Worm (Caenorhabditis elegans) whole organism, late embryonic: ENCODE results near the gene str-38.
"Not testable (repeated sequence)": the region's sequence is repeated elsewhere in the genome, so short reads cannot be mapped to it uniquely, and the experiment has no call there.

ENCODE experiments used
- C08G9.2 ChIP-seq: sonication (generic microtip); optimal IDR thresholded peaks from 2 replicates; lab custom pipeline; 2016; ENCODE audit warnings: mild to moderate bottlenecking, missing genetic modification characterization, moderate library complexity, missing compliant biosample characterization
- C38D4.7 ChIP-seq: fragments of 200-800 bp; sonication (Bioruptor generic); optimal IDR thresholded peaks from 2 replicates; lab custom pipeline; 2018; ENCODE audit warnings: mild to moderate bottlenecking, missing genetic modification characterization, moderate library complexity, missing compliant biosample characterization
- F13H6.1 ChIP-seq: sonication (generic microtip); optimal IDR thresholded peaks from 2 replicates; lab custom pipeline; 2016; ENCODE audit warnings: missing genetic modification characterization, missing compliant biosample characterization
- K09A11.1 ChIP-seq: sonication (generic microtip); optimal IDR thresholded peaks from 2 replicates; lab custom pipeline; 2017; ENCODE audit warnings: antibody characterized with exemption, mild to moderate bottlenecking, missing genetic modification characterization, missing compliant biosample characterization; ENCODE audit not compliant: insufficient read depth
- T23F11.4 ChIP-seq: fragments of 200-800 bp; sonication (Bioruptor generic); optimal IDR thresholded peaks from 2 replicates; lab custom pipeline; 2018; ENCODE audit warnings: mild to moderate bottlenecking, missing genetic modification characterization, missing compliant biosample characterization
- Y22D7AL.16 ChIP-seq: sonication (generic microtip); optimal IDR thresholded peaks from 2 replicates; lab custom pipeline; 2016; ENCODE audit warnings: missing genetic modification characterization, missing compliant biosample characterization
- ahr-1 ChIP-seq: sonication (generic microtip); optimal IDR thresholded peaks from 2 replicates; lab custom pipeline; 2016; ENCODE audit warnings: missing genetic modification characterization, missing compliant biosample characterization
- ama-1 ChIP-seq: fragments of 150-350 bp; optimal IDR thresholded peaks from 2 replicates; lab custom pipeline; 2014
- ceh-14 ChIP-seq: sonication (generic microtip); optimal IDR thresholded peaks from 2 replicates; lab custom pipeline; 2016; ENCODE audit warnings: missing genotype, missing genetic modification characterization, missing compliant biosample characterization
- ceh-19 ChIP-seq: fragments of 200-800 bp; sonication (Bioruptor generic); optimal IDR thresholded peaks from 2 replicates; lab custom pipeline; 2018; ENCODE audit warnings: mild to moderate bottlenecking, missing genetic modification characterization, missing compliant biosample characterization
- ceh-30 ChIP-seq: fragments of 150-350 bp; optimal IDR thresholded peaks from 2 replicates; lab custom pipeline; 2014; ENCODE audit warnings: missing biosample characterization, missing genetic modification characterization
- ceh-31 ChIP-seq: sonication (generic microtip); optimal IDR thresholded peaks from 2 replicates; lab custom pipeline; 2016; ENCODE audit warnings: missing genetic modification characterization, missing compliant biosample characterization
- ceh-45 ChIP-seq: fragments of 200-800 bp; sonication (Bioruptor generic); IDR thresholded peaks from 2 replicates; pipeline ENCODE4 v1.3.6; 2022; ENCODE audit warnings: missing genetic modification reagents, missing genetic modification characterization, missing compliant biosample characterization
- ceh-6 ChIP-seq: fragments of 200-800 bp; sonication (Bioruptor generic); optimal IDR thresholded peaks from 2 replicates; lab custom pipeline; 2018; ENCODE audit warnings: mild to moderate bottlenecking, missing genetic modification characterization, missing compliant biosample characterization
- dve-1 ChIP-seq: sonication (generic microtip); optimal IDR thresholded peaks from 2 replicates; lab custom pipeline; 2017; ENCODE audit warnings: antibody characterized with exemption, mild to moderate bottlenecking, missing genetic modification characterization, missing compliant biosample characterization
- elt-2 ChIP-seq: sonication (generic microtip); optimal IDR thresholded peaks from 2 replicates; lab custom pipeline; 2016; ENCODE audit warnings: missing genetic modification reagents, missing genetic modification characterization, missing compliant biosample characterization
- ets-4 ChIP-seq: sonication (generic microtip); optimal IDR thresholded peaks from 2 replicates; lab custom pipeline; 2016; ENCODE audit warnings: missing genetic modification characterization, missing compliant biosample characterization
- eyg-1 ChIP-seq: sonication (generic microtip); optimal IDR thresholded peaks from 2 replicates; lab custom pipeline; 2016; ENCODE audit warnings: missing genotype, missing genetic modification characterization, missing compliant biosample characterization
- fax-1 ChIP-seq: sonication (generic microtip); optimal IDR thresholded peaks from 2 replicates; lab custom pipeline; 2016; ENCODE audit warnings: missing genotype, missing genetic modification characterization, missing compliant biosample characterization
- gmeb-2 ChIP-seq: sonication (generic microtip); optimal IDR thresholded peaks from 2 replicates; lab custom pipeline; 2016; ENCODE audit warnings: missing genetic modification characterization, inconsistent platforms, missing compliant biosample characterization
- hlh-15 ChIP-seq: sonication (generic microtip); optimal IDR thresholded peaks from 2 replicates; lab custom pipeline; 2016; ENCODE audit warnings: missing genetic modification characterization, missing compliant biosample characterization
- hlh-6 ChIP-seq: sonication (generic microtip); optimal IDR thresholded peaks from 2 replicates; lab custom pipeline; 2016; ENCODE audit warnings: missing genotype, missing genetic modification characterization, missing compliant biosample characterization
- hlh-8 ChIP-seq: sonication (generic microtip); optimal IDR thresholded peaks from 2 replicates; lab custom pipeline; 2016; ENCODE audit warnings: missing genotype, missing genetic modification characterization, missing compliant biosample characterization
- lin-11 ChIP-seq: fragments of 200-800 bp; sonication (Bioruptor generic); optimal IDR thresholded peaks from 2 replicates; lab custom pipeline; 2018; ENCODE audit warnings: mild to moderate bottlenecking, missing genetic modification characterization, missing compliant biosample characterization
- madf-2 ChIP-seq: sonication (generic microtip); optimal IDR thresholded peaks from 2 replicates; lab custom pipeline; 2017; ENCODE audit warnings: missing genetic modification characterization, missing compliant biosample characterization
- nfya-1 ChIP-seq: sonication (generic microtip); optimal IDR thresholded peaks from 2 replicates; lab custom pipeline; 2017; ENCODE audit warnings: missing genetic modification characterization, mild to moderate bottlenecking, missing compliant biosample characterization, antibody characterized with exemption, moderate library complexity
- nhr-11 ChIP-seq: fragments of 150-350 bp; optimal IDR thresholded peaks from 2 replicates; lab custom pipeline; 2014; ENCODE audit warnings: missing biosample characterization, missing genetic modification characterization
- npax-4 ChIP-seq: sonication (generic microtip); optimal IDR thresholded peaks from 2 replicates; lab custom pipeline; 2016; ENCODE audit warnings: missing genetic modification characterization, missing compliant biosample characterization
- odd-2 ChIP-seq: sonication (generic microtip); optimal IDR thresholded peaks from 2 replicates; lab custom pipeline; 2017; ENCODE audit warnings: antibody characterized with exemption, mild to moderate bottlenecking, missing genetic modification characterization, missing compliant biosample characterization
- pag-3 ChIP-seq: sonication (generic microtip); optimal IDR thresholded peaks from 2 replicates; lab custom pipeline; 2016; ENCODE audit warnings: missing compliant biosample characterization, missing genetic modification characterization, borderline replicate concordance
- pat-9 ChIP-seq: fragments of 200-800 bp; sonication (Bioruptor generic); optimal IDR thresholded peaks from 2 replicates; lab custom pipeline; 2018; ENCODE audit warnings: mild to moderate bottlenecking, missing genetic modification characterization, moderate library complexity, missing compliant biosample characterization
- pax-1 ChIP-seq: fragments of 150-350 bp; optimal IDR thresholded peaks from 2 replicates; lab custom pipeline; 2014; ENCODE audit warnings: missing biosample characterization, missing genetic modification characterization
- sox-2 ChIP-seq: fragments of 200-800 bp; sonication (Bioruptor generic); IDR thresholded peaks from 2 replicates; pipeline ENCODE4 v1.3.6; 2022; ENCODE audit warnings: missing genetic modification reagents, missing genetic modification characterization, missing compliant biosample characterization
- sox-4 ChIP-seq: sonication (generic microtip); optimal IDR thresholded peaks from 2 replicates; lab custom pipeline; 2017; ENCODE audit warnings: mild to moderate bottlenecking, missing genetic modification characterization, inconsistent platforms, missing compliant biosample characterization
- tbx-2 ChIP-seq: sonication (generic microtip); optimal IDR thresholded peaks from 2 replicates; lab custom pipeline; 2016; ENCODE audit warnings: missing genetic modification characterization, missing compliant biosample characterization
- ttx-3 ChIP-seq: sonication (generic microtip); optimal IDR thresholded peaks from 2 replicates; lab custom pipeline; 2016; ENCODE audit warnings: missing genetic modification reagents, missing genetic modification characterization, missing compliant biosample characterization
- unc-3 ChIP-seq, 2 experiments: fragments of 200-800 bp in 1 of 2; sonication (Bioruptor generic) in 1 of 2; sonication (generic microtip) in 1 of 2; conservative IDR thresholded peaks in 1 of 2; optimal IDR thresholded peaks in 1 of 2; 2 replicates each; pipeline versions ENCODE4 v1.3.6 to Lab custom; 2016 to 2022; ENCODE audit warnings: missing compliant biosample characterization in 2 of 2, missing genetic modification characterization in 2 of 2, missing genetic modification reagents in 1 of 2
- unc-42 ChIP-seq: sonication (generic microtip); optimal IDR thresholded peaks from 2 replicates; lab custom pipeline; 2016; ENCODE audit warnings: missing genotype, missing genetic modification characterization, missing compliant biosample characterization
- unc-55 ChIP-seq: sonication (generic microtip); optimal IDR thresholded peaks from 2 replicates; lab custom pipeline; 2017; ENCODE audit warnings: missing biosample characterization, missing genetic modification reagents, missing genetic modification characterization
- unc-86 ChIP-seq: sonication (generic microtip); optimal IDR thresholded peaks from 2 replicates; lab custom pipeline; 2016; ENCODE audit warnings: missing genetic modification characterization, missing compliant biosample characterization
- ztf-16 ChIP-seq: sonication (generic microtip); optimal IDR thresholded peaks from 2 replicates; lab custom pipeline; 2017; ENCODE audit warnings: missing genetic modification characterization, missing compliant biosample characterization

The str-38 gene

ce11 chrV:15758449-15758848 is 26.3 kb upstream of the str-38 start, which contains the start of gene str-9:
str-9 (plus strand) TSS chrV:15758749.
- TF ChIP-seq hlh-6 (tag; lab: Kevin White, UChicago) (no peak), sox-4 (tag; lab: Kevin White, UChicago) (no peak), ttx-3 (tag; lab: Kevin White, UChicago) (no peak), ets-4 (tag; lab: Kevin White, UChicago) (no peak), eyg-1 (tag; lab: Kevin White, UChicago) (no peak), hlh-15 (tag; lab: Kevin White, UChicago) (no peak), ceh-30 (tag; lab: Kevin White, UChicago) (no peak), ceh-45 (GFP tag; lab: Robert Waterston, UW) (no peak), ceh-6 (GFP tag; lab: Kevin White, UChicago) (no peak), ceh-31 (no peak), elt-2 (tag; lab: Kevin White, UChicago) (no peak), unc-42 (no peak)

DNA sequence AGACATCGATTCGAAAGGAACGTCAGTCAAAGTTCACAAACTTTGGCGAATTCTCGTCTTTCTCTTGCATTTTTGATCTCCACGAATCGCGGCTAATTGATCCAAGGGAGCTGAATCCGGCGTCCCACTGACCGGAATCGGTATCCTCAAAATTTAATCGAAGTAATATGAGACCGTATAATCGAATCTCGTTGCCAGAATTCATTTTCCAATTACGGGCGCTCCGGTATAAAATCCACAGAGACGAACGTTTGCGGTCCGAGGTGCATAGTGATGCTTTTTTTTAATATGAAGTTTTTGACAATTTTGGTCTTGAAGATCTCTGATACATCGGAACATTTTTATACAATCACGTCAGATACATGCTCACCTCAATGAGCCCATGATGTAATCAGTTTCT is 25.5 kb upstream of the str-38 start:
- TF ChIP-seq nfya-1 (tag; lab: Kevin White, UChicago) (no peak), ztf-16 (tag; lab: Kevin White, UChicago) (no peak), odd-2 (tag; lab: Kevin White, UChicago) (no peak), T23F11.4 (GFP tag; lab: Kevin White, UChicago) (no peak), madf-2 (no peak), ceh-45 (GFP tag; lab: Robert Waterston, UW) (no peak), pag-3 (tag; lab: Kevin White, UChicago) (no peak), Y22D7AL.16 (tag; lab: Kevin White, UChicago) (no peak), ceh-14 (tag; lab: Kevin White, UChicago) (no peak), ceh-19 (GFP tag; lab: Kevin White, UChicago) (no peak), hlh-8 (tag; lab: Kevin White, UChicago) (no peak), lin-11 (tag; lab: Kevin White, UChicago) (no peak), unc-86 (no peak), pat-9 (tag; lab: Kevin White, UChicago) (no peak)
- TF ChIP-seq, all 69 proteins: peak for 0

DNA sequence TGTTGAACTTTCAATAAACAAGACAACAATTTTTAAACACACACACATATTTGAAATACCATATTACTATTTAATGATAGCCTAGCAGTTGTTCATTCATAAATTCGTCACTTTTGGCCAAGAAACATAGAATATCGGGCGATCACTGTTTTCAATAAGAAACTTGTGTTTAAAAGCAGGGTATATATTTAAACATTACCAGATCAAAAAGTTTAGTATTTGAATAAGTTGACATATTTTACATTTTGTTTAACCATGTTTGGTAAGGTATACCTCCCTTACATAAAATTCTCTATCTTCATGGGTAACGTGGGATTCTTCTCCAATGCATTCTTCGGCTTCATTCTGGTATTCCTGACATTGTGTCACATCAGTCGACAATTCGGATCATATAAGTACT is 22.6 kb upstream of the str-38 start, which contains the start of gene str-8:
Gene str-8 (plus strand): TSS at position 301 of the 400 bp plus-strand sequence.
- TF ChIP-seq ahr-1; npax-4 (tag; lab: Kevin White, UChicago); dve-1 (tag; lab: Kevin White, UChicago): not testable (repeated sequence)

- not testable (repeated sequence) for TF ChIP-seq pat-9, ceh-14, sox-4 (tag; lab: Kevin White, UChicago)
Measured at ce11 chrV:15752941-15753340, 20.8 kb upstream of the str-38 start, which contains the start of gene str-5. str-5 (plus strand) TSS chrV:15753241.

DNA sequence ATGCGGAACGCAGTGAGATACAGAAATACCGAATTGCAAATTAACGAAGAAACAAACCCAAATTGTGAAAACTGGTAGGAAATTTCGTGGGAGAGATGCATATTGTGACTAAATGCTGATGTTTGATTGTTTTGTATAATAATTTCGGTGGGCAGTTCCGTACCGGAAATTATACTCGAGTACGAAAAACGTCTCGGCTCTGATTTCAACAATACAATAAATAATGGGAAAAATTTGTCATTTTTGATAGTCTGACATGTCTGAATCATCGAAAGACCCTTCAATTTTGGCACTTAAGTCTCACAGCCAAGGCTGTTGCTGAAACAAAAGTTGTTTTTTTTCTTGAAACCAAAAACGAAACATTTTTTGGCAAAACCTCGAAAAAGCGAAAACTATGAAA is 19.9 kb upstream of the str-38 start, which contains the start of gene str-43:
Gene str-43 (minus strand): TSS at position 101 of the 400 bp plus-strand sequence.
- TF ChIP-seq sox-2 (GFP tag; lab: Robert Waterston, UW) (no peak), unc-55 (GFP tag; lab: Kevin White, UChicago) (no peak), T23F11.4 (GFP tag; lab: Kevin White, UChicago) (no peak), fax-1 (tag; lab: Kevin White, UChicago) (no peak)

DNA sequence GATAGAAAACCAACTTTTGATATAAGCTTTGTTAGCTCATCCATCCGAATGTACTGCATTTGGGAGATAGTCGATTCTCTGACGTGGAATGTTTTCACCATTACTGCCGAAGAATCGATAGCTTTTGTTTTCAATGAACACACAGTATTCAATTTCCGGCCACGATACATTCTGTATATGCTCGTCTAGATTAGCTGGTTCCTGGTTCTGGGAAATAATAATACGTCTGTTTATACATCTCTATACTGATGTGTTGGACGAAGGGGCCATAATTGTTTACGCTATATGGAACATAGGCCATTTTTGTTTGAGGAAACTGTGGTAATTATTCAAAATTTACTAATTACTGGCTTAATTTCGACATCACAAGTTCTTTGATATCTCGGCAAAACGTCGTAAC is 18.0 kb upstream of the str-38 start, which contains the start of gene str-6:
Gene str-6 (minus strand): TSS at position 101 of the 400 bp plus-strand sequence.
- TF ChIP-seq ztf-16 (tag; lab: Kevin White, UChicago), result no peak
- no peak for TF ChIP-seq pax-1 (tag; lab: Kevin White, UChicago)
- no peak for TF ChIP-seq pag-3 (tag; lab: Kevin White, UChicago)
- TF ChIP-seq ahr-1, result no peak
- TF ChIP-seq C08G9.2 (tag; lab: Kevin White, UChicago), result no peak
- no peak for TF ChIP-seq ceh-31
- TF ChIP-seq K09A11.1 (tag; lab: Kevin White, UChicago), result no peak
- no peak for TF ChIP-seq ama-1 (lab: Kevin White, UChicago)
- no peak for TF ChIP-seq tbx-2 (tag; lab: Kevin White, UChicago)
- no peak for TF ChIP-seq hlh-8 (tag; lab: Kevin White, UChicago)
- TF ChIP-seq C38D4.7 (GFP tag; lab: Kevin White, UChicago), result no peak
- no peak for TF ChIP-seq gmeb-2 (tag; lab: Kevin White, UChicago)
- no peak for TF ChIP-seq nhr-11
- TF ChIP-seq unc-3 (GFP tag; conservative IDR thresholded peaks at IDR 0.05; lab: Robert Waterston, UW), result no peak
- no peak for TF ChIP-seq unc-3 (tag; optimal IDR thresholded peaks at IDR 0.05; lab: Kevin White, UChicago)
- TF ChIP-seq F13H6.1 (tag; lab: Kevin White, UChicago), result no peak
